Fruit fly (Drosophila melanogaster): ENCODE results near the gene PIG-H.

DNA sequence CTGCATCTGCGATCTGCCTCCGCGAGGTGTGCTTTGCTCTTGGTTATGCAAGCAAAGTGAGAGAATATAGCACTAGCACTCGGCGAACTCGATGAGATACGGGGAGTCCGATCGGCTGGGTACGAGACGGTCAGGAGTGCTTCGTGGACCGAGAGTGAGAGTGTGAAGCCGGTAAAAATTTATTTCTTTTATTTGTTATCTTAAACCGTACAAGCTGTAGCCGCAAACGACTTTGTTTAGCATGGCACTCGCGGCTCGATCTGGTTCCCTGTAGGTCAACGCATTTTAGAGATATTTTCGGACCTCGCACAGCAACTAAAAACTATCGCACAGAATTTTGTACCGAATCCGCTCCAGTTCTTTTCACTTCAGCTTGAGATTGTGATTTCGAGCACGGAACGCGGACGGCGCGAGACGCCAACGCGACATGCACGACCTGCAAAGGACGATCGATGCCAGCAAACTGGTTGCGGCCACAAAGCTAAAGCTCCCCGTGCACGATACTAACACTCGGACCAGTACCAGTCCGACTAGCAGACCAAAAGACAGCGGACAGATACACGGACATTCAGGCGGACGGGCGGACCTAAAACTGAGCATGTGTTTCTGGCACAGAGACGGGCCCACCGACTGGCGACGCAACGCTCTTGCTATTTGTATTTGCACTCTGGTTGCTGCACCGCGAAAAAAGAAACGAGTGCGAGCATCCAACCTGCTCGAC is 32.9 kb upstream of the PIG-H start:
- TF ChIP-seq phol (tag; optimal IDR thresholded peaks at IDR 0.05) (no peak), Xrp1 (GFP tag; IDR thresholded peaks at IDR 0.05) (no peak), Pdp1 (GFP tag; optimal IDR thresholded peaks at IDR 0.05) (peak in 1 of 2 experiments; percentile 30), CG10366 (GFP tag; IDR thresholded peaks at IDR 0.05) (no peak), vvl (GFP tag; IDR thresholded peaks at IDR 0.05) (no peak), CG16863 (GFP tag; optimal IDR thresholded peaks at IDR 0.05) (no peak), fd96Cb (tag; optimal IDR thresholded peaks at IDR 0.05) (no peak)

All from whole organism, embryonic.